Fruit fly (Drosophila melanogaster) whole organism, prepupa: Measurements from ENCODE around the gene CG17819.
A peak's percentile ranks its signal among the peaks of the same experiment; 100 is the strongest.

Source experiments
- Blimp-1 ChIP-seq: fragments of 200-800 bp; sonication (Bioruptor generic); optimal IDR thresholded peaks from 3 replicates; lab custom pipeline; 2017; ENCODE audit warnings: missing biosample characterization, missing genetic modification characterization, mild to moderate bottlenecking, moderate library complexity, missing genetic modification reagents
- CG10669 ChIP-seq: fragments of 200-800 bp; sonication (Bioruptor generic); optimal IDR thresholded peaks from 3 replicates; lab custom pipeline; 2018; ENCODE audit warnings: missing biosample characterization, mild to moderate bottlenecking, missing genetic modification characterization, moderate library complexity
- CG11294 ChIP-seq: fragments of 200-800 bp; sonication (Bioruptor generic); IDR thresholded peaks from 2 replicates; pipeline ENCODE4 v1.3.6; 2022; ENCODE audit warnings: missing biosample characterization, missing genetic modification characterization
- CG15336 ChIP-seq: fragments of 200-800 bp; sonication (Bioruptor generic); IDR thresholded peaks from 2 replicates; pipeline ENCODE4 v1.3.6; 2022; ENCODE audit warnings: missing biosample characterization, missing genetic modification characterization
- CG1621 ChIP-seq: fragments of 200-800 bp; sonication (Bioruptor generic); optimal IDR thresholded peaks from 3 replicates; lab custom pipeline; 2018; ENCODE audit warnings: missing biosample characterization, mild to moderate bottlenecking, missing genetic modification characterization
- CG3032 ChIP-seq: fragments of 200-800 bp; optimal IDR thresholded peaks from 2 replicates; lab custom pipeline; 2019; ENCODE audit warnings: missing biosample characterization, mild to moderate bottlenecking, missing genetic modification characterization, moderate library complexity
- CG31627 ChIP-seq: fragments of 200-800 bp; sonication (Bioruptor generic); optimal IDR thresholded peaks from 3 replicates; lab custom pipeline; 2016; ENCODE audit warnings: missing biosample characterization, missing genetic modification characterization
- CG32006 ChIP-seq: fragments of 200-800 bp; sonication (Bioruptor generic); optimal IDR thresholded peaks from 3 replicates; lab custom pipeline; 2017; ENCODE audit warnings: missing biosample characterization, mild to moderate bottlenecking, missing genetic modification characterization
- CG34406 ChIP-seq: fragments of 200-800 bp; sonication (Bioruptor generic); optimal IDR thresholded peaks from 3 replicates; lab custom pipeline; 2016; ENCODE audit warnings: missing biosample characterization, missing genetic modification characterization
- CG3919 ChIP-seq: fragments of 200-800 bp; sonication (Bioruptor generic); optimal IDR thresholded peaks from 3 replicates; lab custom pipeline; 2016; ENCODE audit warnings: missing biosample characterization, missing genetic modification characterization
- CG6792 ChIP-seq: fragments of 200-800 bp; sonication (Bioruptor generic); optimal IDR thresholded peaks from 3 replicates; lab custom pipeline; 2016; ENCODE audit warnings: missing biosample characterization, missing genetic modification characterization
- CG6808 ChIP-seq: fragments of 200-800 bp; sonication (Bioruptor generic); optimal IDR thresholded peaks from 3 replicates; lab custom pipeline; 2017; ENCODE audit warnings: missing biosample characterization, missing genetic modification characterization, mild to moderate bottlenecking, moderate library complexity, missing genetic modification reagents
- CG6854 ChIP-seq: fragments of 200-800 bp; sonication (Bioruptor generic); optimal IDR thresholded peaks from 2 replicates; lab custom pipeline; 2017; ENCODE audit warnings: missing biosample characterization, mild to moderate bottlenecking, missing genetic modification characterization
- CG8119 ChIP-seq: fragments of 200-800 bp; sonication (Bioruptor generic); IDR thresholded peaks from 3 replicates; pipeline ENCODE4 v1.3.6; 2022; ENCODE audit warnings: missing biosample characterization, missing genetic modification characterization
- CG8319 ChIP-seq: fragments of 200-800 bp; sonication (Bioruptor generic); optimal IDR thresholded peaks from 3 replicates; lab custom pipeline; 2016; ENCODE audit warnings: missing biosample characterization, missing genetic modification characterization
- CG9139 ChIP-seq: fragments of 200-800 bp; sonication (Bioruptor generic); optimal IDR thresholded peaks from 3 replicates; lab custom pipeline; 2017; ENCODE audit warnings: missing biosample characterization, mild to moderate bottlenecking, missing genetic modification characterization
- Eip75B ChIP-seq: fragments of 200-800 bp; sonication (Bioruptor generic); optimal IDR thresholded peaks from 3 replicates; lab custom pipeline; 2016; ENCODE audit warnings: missing biosample characterization, missing genetic modification characterization
- Eip78C ChIP-seq: fragments of 200-800 bp; sonication (Bioruptor generic); peaks from one replicate; lab custom pipeline; 2016; ENCODE audit warnings: missing biosample characterization, missing genetic modification characterization
- Eip93F ChIP-seq: fragments of 200-800 bp; sonication (Bioruptor generic); optimal IDR thresholded peaks from 2 replicates; lab custom pipeline; 2016; ENCODE audit warnings: missing biosample characterization, mild to moderate bottlenecking, missing genetic modification characterization
- Ets21C ChIP-seq: fragments of 200-800 bp; sonication (Bioruptor generic); optimal IDR thresholded peaks from 3 replicates; lab custom pipeline; 2016; ENCODE audit warnings: missing biosample characterization, missing genetic modification characterization
- Ets96B ChIP-seq: fragments of 200-800 bp; optimal IDR thresholded peaks from 2 replicates; lab custom pipeline; 2019; ENCODE audit warnings: missing biosample characterization, mild to moderate bottlenecking, missing genetic modification characterization, moderate library complexity
- Gug ChIP-seq: fragments of 200-800 bp; sonication (Bioruptor generic); IDR thresholded peaks from 2 replicates; pipeline ENCODE4 v1.3.6; 2022; ENCODE audit warnings: missing biosample characterization, missing genetic modification characterization
- Hr38 ChIP-seq: sonication (Bioruptor generic); optimal IDR thresholded peaks from 2 replicates; lab custom pipeline; 2016; ENCODE audit warnings: missing biosample characterization, missing genetic modification characterization
- Hr39 ChIP-seq: fragments of 200-800 bp; sonication (Bioruptor generic); optimal IDR thresholded peaks from 2 replicates; lab custom pipeline; 2016; ENCODE audit warnings: missing biosample characterization, missing genetic modification characterization
- Hr4 ChIP-seq: fragments of 200-800 bp; sonication (Bioruptor generic); optimal IDR thresholded peaks from 3 replicates; lab custom pipeline; 2016; ENCODE audit warnings: missing biosample characterization, missing genetic modification characterization
- Met ChIP-seq: fragments of 200-800 bp; sonication (Bioruptor generic); optimal IDR thresholded peaks from 3 replicates; lab custom pipeline; 2016; ENCODE audit warnings: missing biosample characterization, missing genetic modification characterization
- OdsH ChIP-seq: fragments of 200-800 bp; sonication (Bioruptor generic); optimal IDR thresholded peaks from 3 replicates; lab custom pipeline; 2016; ENCODE audit warnings: missing biosample characterization, missing genetic modification characterization
- Smox ChIP-seq: fragments of 200-800 bp; sonication (Bioruptor generic); optimal IDR thresholded peaks from 3 replicates; lab custom pipeline; 2016; ENCODE audit warnings: missing biosample characterization, missing genetic modification characterization
- Sox14 ChIP-seq: fragments of 200-800 bp; sonication (Bioruptor generic); optimal IDR thresholded peaks from 3 replicates; lab custom pipeline; 2016; ENCODE audit warnings: missing biosample characterization, missing genetic modification characterization
- Sox15 ChIP-seq: fragments of 200-800 bp; sonication (Bioruptor generic); optimal IDR thresholded peaks from 3 replicates; lab custom pipeline; 2016; ENCODE audit warnings: missing biosample characterization, missing genetic modification characterization
- achi ChIP-seq: fragments of 200-800 bp; sonication (Bioruptor generic); optimal IDR thresholded peaks from 3 replicates; lab custom pipeline; 2016; ENCODE audit warnings: missing biosample characterization, missing genetic modification characterization
- acj6 ChIP-seq: fragments of 200-800 bp; sonication (Bioruptor generic); optimal IDR thresholded peaks from 3 replicates; lab custom pipeline; 2016; ENCODE audit warnings: missing biosample characterization, missing genetic modification characterization
- cyc ChIP-seq: fragments of 200-800 bp; sonication (Bioruptor generic); optimal IDR thresholded peaks from 3 replicates; lab custom pipeline; 2016; ENCODE audit warnings: missing biosample characterization, missing genetic modification characterization
- dac ChIP-seq: fragments of 200-800 bp; sonication (Bioruptor generic); optimal IDR thresholded peaks from 2 replicates; lab custom pipeline; 2017; ENCODE audit warnings: missing biosample characterization, mild to moderate bottlenecking, missing genetic modification characterization
- eg ChIP-seq: fragments of 200-800 bp; sonication (Bioruptor generic); IDR thresholded peaks from 3 replicates; pipeline ENCODE4 v1.3.6; 2022; ENCODE audit warnings: missing biosample characterization, missing genetic modification characterization
- esn ChIP-seq: fragments of 200-800 bp; sonication (Bioruptor generic); optimal IDR thresholded peaks from 2 replicates; lab custom pipeline; 2016; ENCODE audit warnings: missing biosample characterization, mild to moderate bottlenecking, missing genetic modification characterization, moderate library complexity
- fd85E ChIP-seq: fragments of 200-800 bp; sonication (Bioruptor generic); optimal IDR thresholded peaks from 3 replicates; lab custom pipeline; 2016; ENCODE audit warnings: missing biosample characterization, missing genetic modification characterization
- fkh ChIP-seq: fragments of 200-800 bp; sonication (Bioruptor generic); optimal IDR thresholded peaks from 3 replicates; lab custom pipeline; 2017; ENCODE audit warnings: missing biosample characterization, mild to moderate bottlenecking, missing genetic modification characterization, moderate library complexity
- net ChIP-seq: fragments of 200-800 bp; sonication (Bioruptor generic); optimal IDR thresholded peaks from 3 replicates; lab custom pipeline; 2016; ENCODE audit warnings: missing biosample characterization, missing genetic modification characterization
- pdm3 ChIP-seq: fragments of 200-800 bp; sonication (Bioruptor generic); optimal IDR thresholded peaks from 3 replicates; lab custom pipeline; 2016; ENCODE audit warnings: missing biosample characterization, missing genetic modification characterization
- salr ChIP-seq, 2 experiments: fragments of 200-800 bp; sonication (Bioruptor generic); optimal IDR thresholded peaks; 3 replicates each; lab custom pipeline; 2016 to 2018; ENCODE audit warnings: missing biosample characterization in 2 of 2, missing genetic modification characterization in 2 of 2, mild to moderate bottlenecking in 1 of 2
- spab ChIP-seq: fragments of 200-800 bp; sonication (Bioruptor generic); optimal IDR thresholded peaks from 2 replicates; lab custom pipeline; 2017; ENCODE audit warnings: missing biosample characterization, mild to moderate bottlenecking, missing genetic modification characterization, missing genetic modification reagents
- ss ChIP-seq, 2 experiments: fragments of 200-800 bp; sonication (Bioruptor generic); optimal IDR thresholded peaks; 2 replicates in 1 of 2; 3 replicates in 1 of 2; lab custom pipeline; 2017 to 2018; ENCODE audit warnings: mild to moderate bottlenecking in 2 of 2, missing biosample characterization in 2 of 2, missing genetic modification characterization in 2 of 2, moderate library complexity in 1 of 2
- svp ChIP-seq: fragments of 200-800 bp; sonication (Bioruptor generic); peaks from one replicate; lab custom pipeline; 2016; ENCODE audit warnings: missing biosample characterization, missing genetic modification characterization
- topi ChIP-seq: fragments of 200-800 bp; sonication (Bioruptor generic); optimal IDR thresholded peaks from 3 replicates; lab custom pipeline; 2016; ENCODE audit warnings: missing biosample characterization, missing genetic modification characterization
- vri ChIP-seq: fragments of 200-800 bp; sonication (Bioruptor generic); optimal IDR thresholded peaks from 3 replicates; lab custom pipeline; 2016; ENCODE audit warnings: missing biosample characterization, mild to moderate bottlenecking, missing genetic modification characterization

Gene CG17819

dm6 chr3R:21905615-21906014 lies 20.3 kb upstream of the CG17819 start (continued):
- TF ChIP-seq Blimp-1 (GFP tag; lab: Kevin White, UChicago) (peak; percentile 46), CG15336 (peak; percentile 92), dac (GFP tag; lab: Kevin White, UChicago) (peak; percentile 76), CG6854 (GFP tag; lab: Kevin White, UChicago) (peak; percentile 67), CG32006 (peak; percentile 95), acj6 (GFP tag; lab: Kevin White, UChicago) (peak; percentile 85), Sox15 (peak; percentile 43), spab (GFP tag; lab: Kevin White, UChicago) (peak; percentile 89)

DNA sequence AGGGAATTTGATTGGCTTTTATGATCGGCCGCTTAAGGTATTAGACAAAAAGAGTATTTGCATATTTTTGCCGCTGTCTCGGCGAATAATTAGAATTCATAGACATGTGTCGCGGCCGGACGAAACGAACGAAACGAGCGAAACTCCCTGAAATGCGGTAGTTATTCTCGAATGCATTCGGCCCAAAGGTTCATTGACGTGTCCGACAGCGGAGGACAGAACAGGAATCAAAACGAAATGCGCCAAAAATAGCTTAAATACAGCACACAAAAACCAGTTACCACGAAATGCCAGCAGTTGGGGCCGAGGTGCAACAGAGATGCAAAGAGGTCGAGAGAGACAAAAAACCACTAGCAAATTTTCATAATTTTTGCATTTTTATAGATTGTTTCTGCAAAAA lies 19.0 kb upstream of the CG17819 start:
- TF ChIP-seq Ets96B (tag; lab: Kevin White, UChicago) (no peak), cyc (GFP tag; lab: Kevin White, UChicago) (no peak), Hr4 (no peak), svp (GFP tag; lab: Kevin White, UChicago) (no peak), CG1621 (tag; lab: Kevin White, UChicago) (peak; percentile 24), Blimp-1 (GFP tag; lab: Kevin White, UChicago) (no peak), fkh (GFP tag; lab: Kevin White, UChicago) (no peak), esn (GFP tag; lab: Kevin White, UChicago) (peak; percentile 19), Hr39 (GFP tag; lab: Kevin White, UChicago) (peak; percentile 3), ss (GFP tag; optimal IDR thresholded peaks at IDR 0.05; lab: Kevin White, UChicago) (peak in 1 of 2 experiments; percentile 24), CG3919 (GFP tag; lab: Kevin White, UChicago) (no peak), CG31627 (peak; percentile 15), achi (GFP tag; lab: Kevin White, UChicago) (no peak), CG10669 (GFP tag; lab: Kevin White, UChicago) (peak; percentile 2)
- TF ChIP-seq, all 60 proteins: peak for 6

- peak; percentile 12 for TF ChIP-seq dac (GFP tag; lab: Kevin White, UChicago)
- peak in 1 of 2 experiments; percentile 54 for TF ChIP-seq salr (GFP tag; optimal IDR thresholded peaks at IDR 0.05; lab: Kevin White, UChicago)
- peak; percentile 76 for TF ChIP-seq svp (GFP tag; lab: Kevin White, UChicago)
- no peak for TF ChIP-seq vri (GFP tag; lab: Kevin White, UChicago)
- peak; percentile 69; the same call in 2 of the 3 replicates for TF ChIP-seq CG8119 (GFP tag; lab: Robert Waterston, UW)
- TF ChIP-seq CG1621 (tag; lab: Kevin White, UChicago) = peak; percentile 47
- peak; percentile 41 for TF ChIP-seq CG31627
- TF ChIP-seq Hr39 (GFP tag; lab: Kevin White, UChicago) = peak; percentile 44
- TF ChIP-seq Smox (GFP tag; lab: Kevin White, UChicago) = peak; percentile 61
- TF ChIP-seq CG9139 (GFP tag; lab: Kevin White, UChicago) = peak; percentile 31
- peak; percentile 68 for TF ChIP-seq OdsH
- no peak for TF ChIP-seq fkh (GFP tag; lab: Kevin White, UChicago)
- TF ChIP-seq CG8319 (GFP tag; lab: Kevin White, UChicago) = peak; percentile 61
- TF ChIP-seq CG34406 (GFP tag; lab: Kevin White, UChicago) = peak; percentile 40
- TF ChIP-seq Ets96B (tag; lab: Kevin White, UChicago) = peak; percentile 76
- TF ChIP-seq Hr38 = no peak
- peak; percentile 70 for TF ChIP-seq topi (GFP tag; lab: Kevin White, UChicago)
- TF ChIP-seq CG6854 (GFP tag; lab: Kevin White, UChicago) = peak; percentile 17
- peak; percentile 92 for TF ChIP-seq Eip78C (GFP tag; lab: Kevin White, UChicago)
- no peak for TF ChIP-seq fd85E
- no peak for TF ChIP-seq Ets21C
- TF ChIP-seq pdm3 = peak; percentile 52
- peak; percentile 60 for TF ChIP-seq CG6792 (GFP tag; lab: Kevin White, UChicago)
- TF ChIP-seq acj6 (GFP tag; lab: Kevin White, UChicago) = peak; percentile 57
- TF ChIP-seq CG11294 = 0 out of 2 replicates have a peak, but pooled peaks have one; percentile 32
- TF ChIP-seq Gug (GFP tag; lab: Robert Waterston, UW) = peak; percentile 60
- peak; percentile 55 for TF ChIP-seq Met (GFP tag; lab: Kevin White, UChicago)
- peak; percentile 61 for TF ChIP-seq achi (GFP tag; lab: Kevin White, UChicago)
- TF ChIP-seq CG3032 (tag; lab: Kevin White, UChicago) = peak; percentile 88
- no peak for TF ChIP-seq Sox15
- TF ChIP-seq Sox14 = peak; percentile 59
- peak; percentile 50 for TF ChIP-seq net (GFP tag; lab: Kevin White, UChicago)
- no peak for TF ChIP-seq Blimp-1 (GFP tag; lab: Kevin White, UChicago)
- peak; percentile 87 for TF ChIP-seq CG6808 (GFP tag; lab: Kevin White, UChicago)
- peak; percentile 34; the same call in 1 of the 3 replicates for TF ChIP-seq eg (GFP tag; lab: Robert Waterston, UW)
- peak; percentile 73 for TF ChIP-seq Eip75B (GFP tag; lab: Kevin White, UChicago)
- TF ChIP-seq Eip93F (GFP tag; lab: Kevin White, UChicago) = no peak
- TF ChIP-seq CG10669 (GFP tag; lab: Kevin White, UChicago) = peak; percentile 82
These were observed 13.8 kb upstream of the CG17819 start for dm6 chr3R:21899170-21899575.
